Fruit fly (Drosophila melanogaster) whole organism, wandering third instar larva: ENCODE data around the gene Rchy1.

Source experiments
- Abd-B ChIP-seq: fragments of >200 bp; optimal IDR thresholded peaks from 2 replicates; lab custom pipeline; 2017; ENCODE audit warnings: missing biosample characterization, missing genetic modification characterization
- CG32264 ChIP-seq: fragments of 200-800 bp; sonication (Bioruptor generic); optimal IDR thresholded peaks from 2 replicates; lab custom pipeline; 2016; ENCODE audit warnings: missing biosample characterization, missing genetic modification characterization
- CG9705 ChIP-seq: fragments of 200-800 bp; sonication (Bioruptor generic); optimal IDR thresholded peaks from 2 replicates; lab custom pipeline; 2018; ENCODE audit warnings: missing biosample characterization, mild to moderate bottlenecking, missing genetic modification characterization
- CrebA ChIP-seq: fragments of 200-800 bp; sonication (Bioruptor generic); optimal IDR thresholded peaks from 2 replicates; lab custom pipeline; 2016; ENCODE audit warnings: missing biosample characterization, mild to moderate bottlenecking, missing genetic modification characterization, borderline replicate concordance
- Dfd ChIP-seq: fragments of >200 bp; optimal IDR thresholded peaks from 2 replicates; lab custom pipeline; 2017; ENCODE audit warnings: missing biosample characterization, missing genetic modification characterization
- Dif ChIP-seq: fragments of 200-275, 200-300 bp; sonication (Bioruptor generic); optimal IDR thresholded peaks from 2 replicates; lab custom pipeline; 2018; ENCODE audit warnings: missing biosample characterization, missing genetic modification characterization; ENCODE audit not compliant: partially characterized antibody
- GATAd ChIP-seq: sonication (Bioruptor generic); optimal IDR thresholded peaks from 2 replicates; lab custom pipeline; 2016; ENCODE audit warnings: missing biosample characterization, missing genetic modification characterization
- HLH106 ChIP-seq: fragments of 200-800 bp; optimal IDR thresholded peaks from 3 replicates; lab custom pipeline; 2019; ENCODE audit warnings: missing biosample characterization, mild to moderate bottlenecking, missing genetic modification characterization, moderate library complexity
- Hnf4 ChIP-seq: fragments of 200-800 bp; sonication (Bioruptor generic); optimal IDR thresholded peaks from 2 replicates; lab custom pipeline; 2016; ENCODE audit warnings: missing biosample characterization, mild to moderate bottlenecking, missing genetic modification characterization
- Hr78 ChIP-seq: fragments of >200 bp; optimal IDR thresholded peaks from 2 replicates; lab custom pipeline; 2017; ENCODE audit warnings: missing biosample characterization, missing genetic modification characterization
- Hr83 ChIP-seq: fragments of 200-300 bp; sonication (Bioruptor generic); optimal IDR thresholded peaks from 2 replicates; lab custom pipeline; 2016; ENCODE audit warnings: missing biosample characterization, mild to moderate bottlenecking, missing genetic modification characterization, moderate library complexity; ENCODE audit not compliant: poor library complexity, severe bottlenecking
- Jra ChIP-seq: sonication (Bioruptor generic); optimal IDR thresholded peaks from 2 replicates; lab custom pipeline; 2016; ENCODE audit warnings: missing biosample characterization, missing genetic modification characterization
- Mio ChIP-seq: sonication (Bioruptor generic); optimal IDR thresholded peaks from 2 replicates; lab custom pipeline; 2016; ENCODE audit warnings: missing biosample characterization, missing genetic modification characterization
- Myc ChIP-seq: fragments of >200 bp; optimal IDR thresholded peaks from 2 replicates; lab custom pipeline; 2017
- N ChIP-seq: fragments of >200 bp; optimal IDR thresholded peaks from 2 replicates; lab custom pipeline; 2018; ENCODE audit warnings: missing biosample characterization, missing external identifiers, missing genetic modification characterization
- OdsH ChIP-seq: fragments of 200-800 bp; sonication (Bioruptor generic); optimal IDR thresholded peaks from 2 replicates; lab custom pipeline; 2016; ENCODE audit warnings: missing biosample characterization, mild to moderate bottlenecking, missing genetic modification characterization
- Rel ChIP-seq, 2 experiments: fragments of 200-800 bp; sonication (Bioruptor generic) in 1 of 2; optimal IDR thresholded peaks; 2 replicates in 1 of 2; 3 replicates in 1 of 2; lab custom pipeline; 2016 to 2019; ENCODE audit warnings: mild to moderate bottlenecking in 2 of 2, missing biosample characterization in 2 of 2, missing genetic modification characterization in 2 of 2, moderate library complexity in 1 of 2
- Sp1 ChIP-seq: fragments of 200-800 bp; sonication (Bioruptor generic); optimal IDR thresholded peaks from 3 replicates; lab custom pipeline; 2019; ENCODE audit warnings: missing biosample characterization, mild to moderate bottlenecking, missing genetic modification characterization, moderate library complexity
- Vsx2 ChIP-seq: fragments of 200-300, 225-300 bp; sonication (Bioruptor generic); optimal IDR thresholded peaks from 2 replicates; lab custom pipeline; 2018; ENCODE audit warnings: missing biosample characterization, missing genetic modification characterization; ENCODE audit not compliant: partially characterized antibody
- br ChIP-seq: fragments of 200-800 bp; sonication (Bioruptor generic); optimal IDR thresholded peaks from 2 replicates; lab custom pipeline; 2016; ENCODE audit warnings: missing biosample characterization, missing genetic modification characterization
- brk ChIP-seq: fragments of 200-800 bp; sonication (Bioruptor generic); optimal IDR thresholded peaks from 2 replicates; lab custom pipeline; 2016; ENCODE audit warnings: missing biosample characterization, mild to moderate bottlenecking, missing genetic modification characterization
- dl ChIP-seq, 2 experiments: fragments of 175-275, 200-275 bp in 1 of 2; fragments of 200-275 bp in 1 of 2; sonication (Bioruptor generic); optimal IDR thresholded peaks; lab custom pipeline; 2018; ENCODE audit warnings: mild to moderate bottlenecking in 2 of 2, missing biosample characterization in 2 of 2, missing genetic modification characterization in 2 of 2, moderate library complexity in 2 of 2; ENCODE audit not compliant: partially characterized antibody in 2 of 2, insufficient read depth in 1 of 2
- dmrt93B ChIP-seq: fragments of 200-800 bp; sonication (Bioruptor generic); optimal IDR thresholded peaks from 2 replicates; lab custom pipeline; 2018; ENCODE audit warnings: missing biosample characterization, mild to moderate bottlenecking, missing genetic modification characterization
- dsf ChIP-seq: sonication (Bioruptor generic); optimal IDR thresholded peaks from 2 replicates; lab custom pipeline; 2016; ENCODE audit warnings: missing biosample characterization, missing genetic modification characterization, borderline replicate concordance
- ey ChIP-seq: fragments of 200-800 bp; sonication (Bioruptor generic); optimal IDR thresholded peaks from 2 replicates; lab custom pipeline; 2016; ENCODE audit warnings: missing biosample characterization, missing genetic modification characterization
- foxo ChIP-seq, 2 experiments: fragments of 200-800 bp; sonication (Bioruptor generic); optimal IDR thresholded peaks; 2 replicates in 1 of 2; 3 replicates in 1 of 2; lab custom pipeline; 2016 to 2017; ENCODE audit warnings: missing biosample characterization in 2 of 2, missing genetic modification characterization in 2 of 2
- fru ChIP-seq: fragments of 200-800 bp; sonication (Bioruptor generic); optimal IDR thresholded peaks from 3 replicates; lab custom pipeline; 2016; ENCODE audit warnings: missing biosample characterization, mild to moderate bottlenecking, missing genetic modification characterization
- h ChIP-seq: fragments of 200-800 bp; sonication (Bioruptor generic); optimal IDR thresholded peaks from 3 replicates; lab custom pipeline; 2016; ENCODE audit warnings: missing biosample characterization, mild to moderate bottlenecking, missing genetic modification characterization
- jim ChIP-seq: fragments of 175-275, 200-325 bp; sonication (Bioruptor generic); optimal IDR thresholded peaks from 2 replicates; lab custom pipeline; 2016; ENCODE audit warnings: missing biosample characterization, mild to moderate bottlenecking, missing genetic modification characterization
- lola ChIP-seq: fragments of >200 bp; optimal IDR thresholded peaks from 2 replicates; lab custom pipeline; 2017; ENCODE audit warnings: missing biosample characterization, missing genetic modification characterization
- pan ChIP-seq: fragments of >200 bp; optimal IDR thresholded peaks from 2 replicates; lab custom pipeline; 2017
- psq ChIP-seq: fragments of 200-800 bp; sonication (Bioruptor generic); optimal IDR thresholded peaks from 3 replicates; lab custom pipeline; 2017; ENCODE audit warnings: missing biosample characterization, mild to moderate bottlenecking, missing genetic modification characterization, moderate library complexity
- rgr ChIP-seq: fragments of 200-800 bp; sonication (Bioruptor generic); optimal IDR thresholded peaks from 3 replicates; lab custom pipeline; 2016; ENCODE audit warnings: missing biosample characterization, mild to moderate bottlenecking, missing genetic modification characterization
- sage ChIP-seq: fragments of 200-800 bp; sonication (Bioruptor generic); optimal IDR thresholded peaks from 2 replicates; lab custom pipeline; 2016; ENCODE audit warnings: missing biosample characterization, mild to moderate bottlenecking, missing genetic modification characterization
- sv ChIP-seq: fragments of 200-800 bp; sonication (Bioruptor generic); optimal IDR thresholded peaks from 3 replicates; lab custom pipeline; 2016; ENCODE audit warnings: missing biosample characterization, missing genetic modification characterization
- tai ChIP-seq: sonication (Bioruptor generic); optimal IDR thresholded peaks from 2 replicates; lab custom pipeline; 2016; ENCODE audit warnings: missing biosample characterization, missing genetic modification characterization
- usp ChIP-seq: fragments of >200 bp; optimal IDR thresholded peaks from 2 replicates; lab custom pipeline; 2017; ENCODE audit warnings: missing biosample characterization, missing genetic modification characterization
- woc ChIP-seq: sonication (Bioruptor generic); optimal IDR thresholded peaks from 2 replicates; lab custom pipeline; 2016; ENCODE audit warnings: missing biosample characterization, mild to moderate bottlenecking, missing genetic modification characterization

Gene Rchy1

DNA sequence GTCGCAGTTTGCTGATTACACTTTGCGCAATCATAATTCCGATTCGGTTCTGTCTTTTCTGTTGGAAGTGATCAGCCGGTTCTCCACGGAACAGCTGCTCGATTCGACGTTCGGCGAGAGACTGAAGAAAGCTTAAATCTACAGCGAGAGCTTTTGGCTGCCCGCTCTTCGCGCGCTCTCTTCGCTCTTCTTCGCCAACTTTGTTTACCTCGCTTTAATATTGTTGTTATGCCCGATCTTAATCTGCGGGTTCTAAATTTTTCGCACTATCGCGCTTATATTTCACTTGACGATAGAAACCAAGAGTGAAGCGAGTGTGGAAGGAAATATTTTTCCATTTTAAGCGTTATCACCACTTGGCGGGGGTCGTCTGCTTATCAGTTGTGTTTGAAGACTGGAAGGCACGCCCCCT is 28.9 kb upstream of the Rchy1 start, which contains the start of gene CG9547:
TSS of gene CG9547 (minus strand) at position 128 of the 412 bp plus-strand sequence.
- TF ChIP-seq Dif (GFP tag; lab: Kevin White, UChicago) (peak; percentile 69), Hr83 (no peak), rgr (peak; percentile 9), jim (no peak), dl (GFP tag; optimal IDR thresholded peaks at IDR 0.05; lab: Kevin White, UChicago; ENCODE audit: insufficient read depth in 1 of 2, partially characterized antibody in 2 of 2) (peak in 1 of 2 experiments; percentile 57), Rel (GFP tag; optimal IDR thresholded peaks at IDR 0.05; lab: Kevin White, UChicago) (no peak), Rel (tag; optimal IDR thresholded peaks at IDR 0.05; lab: Kevin White, UChicago) (peak; percentile 37), sage (GFP tag; lab: Kevin White, UChicago) (no peak), pan (lab: Kevin White, UChicago) (no peak), dsf (GFP tag; lab: Kevin White, UChicago) (no peak), ey (GFP tag; lab: Kevin White, UChicago) (no peak), GATAd (no peak), HLH106 (tag; lab: Kevin White, UChicago) (no peak), Myc (lab: Kevin White, UChicago) (no peak), CG9705 (no peak), CrebA (no peak), N (GFP tag; lab: Kevin White, UChicago) (no peak), OdsH (no peak), usp (GFP tag; lab: Kevin White, UChicago) (no peak), lola (no peak), dmrt93B (GFP tag; lab: Kevin White, UChicago) (no peak), h (GFP tag; lab: Kevin White, UChicago) (peak; percentile 3), br (GFP tag; lab: Kevin White, UChicago) (no peak), psq (GFP tag; lab: Kevin White, UChicago) (no peak), woc (GFP tag; lab: Kevin White, UChicago) (no peak), foxo (GFP tag; optimal IDR thresholded peaks at IDR 0.05; lab: Kevin White, UChicago) (no peak), Vsx2 (GFP tag; lab: Kevin White, UChicago) (no peak), Hr78 (GFP tag; lab: Kevin White, UChicago) (no peak), Mio (GFP tag; lab: Kevin White, UChicago) (no peak), Jra (GFP tag; lab: Kevin White, UChicago) (no peak), Dfd (GFP tag; lab: Kevin White, UChicago) (no peak), brk (GFP tag; lab: Kevin White, UChicago) (no peak), Abd-B (GFP tag; lab: Kevin White, UChicago) (no peak), Sp1 (GFP tag; lab: Kevin White, UChicago) (peak; percentile 41), Hnf4 (GFP tag; lab: Kevin White, UChicago) (no peak), CG32264 (GFP tag; lab: Kevin White, UChicago) (no peak), sv (GFP tag; lab: Kevin White, UChicago) (no peak)
- TF ChIP-seq, all 38 proteins: peak for 6

DNA sequence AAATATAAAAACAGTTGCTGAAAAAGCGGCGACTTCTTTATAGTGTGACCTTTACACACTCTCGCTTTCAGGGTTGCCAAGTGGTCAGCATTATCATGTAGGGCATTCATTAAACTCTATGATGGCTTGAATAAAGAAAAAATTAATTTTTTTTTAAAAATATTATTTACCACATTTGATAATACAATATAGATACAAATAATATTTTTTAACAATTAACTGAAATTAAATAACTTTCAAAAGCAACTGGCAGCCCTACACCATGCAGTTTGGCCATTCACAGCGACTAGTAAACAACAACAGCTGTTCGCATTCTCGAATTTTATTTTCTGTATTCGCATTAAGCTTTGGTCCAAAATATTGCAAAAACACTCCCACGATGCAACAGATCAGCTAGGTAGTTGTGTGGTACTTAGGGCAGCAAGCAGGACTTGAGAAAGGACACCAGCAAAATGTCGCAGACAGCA is 25.3 kb upstream of the Rchy1 start, which contains the start of the genes Phf5a and CG31638:
TSS of gene Phf5a (minus strand) at position 61 of the 467 bp plus-strand sequence.
TSS of gene CG31638 (plus strand) at position 279 of the 467 bp plus-strand sequence.
- TF ChIP-seq lola (no peak), Sp1 (GFP tag; lab: Kevin White, UChicago) (peak; percentile 93), sv (GFP tag; lab: Kevin White, UChicago) (peak; percentile 67), brk (GFP tag; lab: Kevin White, UChicago) (no peak), CG9705 (peak; percentile 86), pan (lab: Kevin White, UChicago) (no peak), woc (GFP tag; lab: Kevin White, UChicago) (no peak), CG32264 (GFP tag; lab: Kevin White, UChicago) (no peak), jim (no peak), OdsH (peak; percentile 92), dl (GFP tag; optimal IDR thresholded peaks at IDR 0.05; lab: Kevin White, UChicago; ENCODE audit: insufficient read depth in 1 of 2, partially characterized antibody in 2 of 2) (no peak), dmrt93B (GFP tag; lab: Kevin White, UChicago) (peak; percentile 89), fru (GFP tag; lab: Kevin White, UChicago) (no peak), HLH106 (tag; lab: Kevin White, UChicago) (peak; percentile 96), CrebA (no peak), br (GFP tag; lab: Kevin White, UChicago) (peak; percentile 85), Hnf4 (GFP tag; lab: Kevin White, UChicago) (no peak), Jra (GFP tag; lab: Kevin White, UChicago) (peak; percentile 79), foxo (GFP tag; optimal IDR thresholded peaks at IDR 0.05; lab: Kevin White, UChicago) (peak in 1 of 2 experiments; percentile 70), Mio (GFP tag; lab: Kevin White, UChicago) (peak; percentile 7), Myc (lab: Kevin White, UChicago) (no peak), Hr78 (GFP tag; lab: Kevin White, UChicago) (no peak), sage (GFP tag; lab: Kevin White, UChicago) (no peak), Rel (GFP tag; optimal IDR thresholded peaks at IDR 0.05; lab: Kevin White, UChicago) (no peak), Rel (tag; optimal IDR thresholded peaks at IDR 0.05; lab: Kevin White, UChicago) (peak; percentile 41), usp (GFP tag; lab: Kevin White, UChicago) (no peak), N (GFP tag; lab: Kevin White, UChicago) (no peak), Hr83 (no peak), Abd-B (GFP tag; lab: Kevin White, UChicago) (no peak), Vsx2 (GFP tag; lab: Kevin White, UChicago) (no peak), Dfd (GFP tag; lab: Kevin White, UChicago) (no peak), dsf (GFP tag; lab: Kevin White, UChicago) (peak; percentile 77), rgr (peak; percentile 80), Dif (GFP tag; lab: Kevin White, UChicago) (no peak), GATAd (peak; percentile 76), h (GFP tag; lab: Kevin White, UChicago) (peak; percentile 43), tai (GFP tag; lab: Kevin White, UChicago) (no peak), ey (GFP tag; lab: Kevin White, UChicago) (peak; percentile 87), psq (GFP tag; lab: Kevin White, UChicago) (peak; percentile 75)
- TF ChIP-seq, all 38 proteins: peak for 17
